Worm (Caenorhabditis elegans) whole organism, late embryonic: ENCODE measurements around the gene mcm-7.

Experiments used
- madf-2 ChIP-seq: sonication (generic microtip); optimal IDR thresholded peaks from 2 replicates; lab custom pipeline; 2017; ENCODE audit warnings: missing genetic modification characterization, missing compliant biosample characterization
- sox-2 ChIP-seq: fragments of 200-800 bp; sonication (Bioruptor generic); IDR thresholded peaks from 2 replicates; pipeline ENCODE4 v1.3.6; 2022; ENCODE audit warnings: missing genetic modification reagents, missing genetic modification characterization, missing compliant biosample characterization

DNA sequence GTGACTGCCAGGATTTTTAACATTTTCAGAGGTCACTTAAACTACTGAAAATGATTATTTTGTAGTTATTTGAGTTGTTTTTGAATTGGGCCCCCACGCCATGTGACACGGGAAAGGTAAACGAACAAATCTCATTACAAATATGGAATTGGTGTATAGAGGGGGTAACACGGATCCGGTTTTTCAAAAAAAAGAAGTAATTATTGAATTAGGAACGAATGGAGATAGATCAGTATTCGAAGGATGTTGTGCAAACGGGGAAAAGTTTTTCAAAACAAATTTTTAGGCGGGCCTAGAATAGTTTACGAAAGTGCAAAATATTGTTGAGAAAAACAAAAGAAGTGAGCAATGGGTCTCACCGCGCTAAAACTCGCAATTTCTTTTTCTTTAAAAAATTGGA is 19.5 kb downstream of the mcm-7 start, which contains the start of gene F32D1.11:
- no peak for TF ChIP-seq madf-2 (tag; lab: Kevin White, UChicago)
- TF ChIP-seq sox-2 (GFP tag; lab: Robert Waterston, UW): no peak
